Worm (Caenorhabditis elegans) whole organism, midembryonic: Measurements from ENCODE around the gene set-16.
A peak's percentile ranks its signal among the peaks of the same experiment; 100 is the strongest.

Experiments
- T22C8.4 ChIP-seq: fragments of 200-800 bp; sonication (Bioruptor generic); IDR thresholded peaks from 2 replicates; pipeline ENCODE4 v1.3.6; 2022; ENCODE audit warnings: missing genetic modification characterization, missing compliant biosample characterization
- cog-1 ChIP-seq: sonication (generic microtip); optimal IDR thresholded peaks from 2 replicates; lab custom pipeline; 2016; ENCODE audit warnings: missing genetic modification characterization, missing compliant biosample characterization
- flt-1 ChIP-seq: fragments of 200-800 bp; sonication (Bioruptor generic); IDR thresholded peaks from 2 replicates; pipeline ENCODE4 v1.3.6; 2022; ENCODE audit warnings: missing genetic modification characterization, missing compliant biosample characterization
- klf-2 ChIP-seq: fragments of 200-800 bp; sonication (Bioruptor generic); conservative IDR thresholded peaks from 2 replicates; pipeline ENCODE4 v1.3.6; 2022; ENCODE audit warnings: missing genetic modification reagents, missing genetic modification characterization, missing compliant biosample characterization
- med-1 ChIP-seq: sonication (generic microtip); optimal IDR thresholded peaks from 2 replicates; lab custom pipeline; 2017; ENCODE audit warnings: missing genetic modification characterization, mild to moderate bottlenecking, missing compliant biosample characterization, antibody characterized with exemption, missing genetic modification reagents; ENCODE audit not compliant: insufficient read depth
- ref-1 ChIP-seq: fragments of 200-800 bp; sonication (Bioruptor generic); conservative IDR thresholded peaks from 2 replicates; pipeline ENCODE4 v1.3.6; 2022; ENCODE audit warnings: missing genetic modification reagents, missing genetic modification characterization, missing compliant biosample characterization
- tab-1 ChIP-seq: fragments of 200-800 bp; sonication (Bioruptor generic); IDR thresholded peaks from 2 replicates; pipeline ENCODE4 v1.3.6; 2022; ENCODE audit warnings: missing genetic modification characterization, missing compliant biosample characterization
- ztf-23 ChIP-seq: fragments of 200-800 bp; sonication (Bioruptor generic); IDR thresholded peaks from 2 replicates; pipeline ENCODE4 v1.3.6; 2022; ENCODE audit warnings: missing genetic modification reagents, missing genetic modification characterization, missing compliant biosample characterization
- ztf-29 ChIP-seq: fragments of 200-800 bp; sonication (Bioruptor generic); IDR thresholded peaks from 2 replicates; pipeline ENCODE4 v1.3.6; 2022; ENCODE audit warnings: missing genetic modification reagents, missing genetic modification characterization, missing compliant biosample characterization

Gene set-16

ce11 chrIII:13642776-13643175, 940 bp upstream of the set-16 start:
- TF ChIP-seq ref-1 (GFP tag; lab: Robert Waterston, UW): no peak
- TF ChIP-seq cog-1: no peak
- no peak for TF ChIP-seq flt-1 (GFP tag; lab: Robert Waterston, UW)
- no peak for TF ChIP-seq klf-2 (GFP tag; lab: Robert Waterston, UW)
- TF ChIP-seq ztf-29 (GFP tag; lab: Robert Waterston, UW): no peak
- no peak for TF ChIP-seq T22C8.4 (GFP tag; lab: Robert Waterston, UW)
- TF ChIP-seq med-1: no peak
- no peak for TF ChIP-seq tab-1 (GFP tag; lab: Robert Waterston, UW)
- TF ChIP-seq ztf-23 (GFP tag; lab: Robert Waterston, UW): no peak

- TF ChIP-seq klf-2 (GFP tag; lab: Robert Waterston, UW): no peak
- TF ChIP-seq flt-1 (GFP tag; lab: Robert Waterston, UW): 0 out of 2 replicates have a peak, but pooled peaks have one; percentile 18
These were observed 563 bp downstream of the set-16 start for ce11 chrIII:13644279-13644678.

DNA sequence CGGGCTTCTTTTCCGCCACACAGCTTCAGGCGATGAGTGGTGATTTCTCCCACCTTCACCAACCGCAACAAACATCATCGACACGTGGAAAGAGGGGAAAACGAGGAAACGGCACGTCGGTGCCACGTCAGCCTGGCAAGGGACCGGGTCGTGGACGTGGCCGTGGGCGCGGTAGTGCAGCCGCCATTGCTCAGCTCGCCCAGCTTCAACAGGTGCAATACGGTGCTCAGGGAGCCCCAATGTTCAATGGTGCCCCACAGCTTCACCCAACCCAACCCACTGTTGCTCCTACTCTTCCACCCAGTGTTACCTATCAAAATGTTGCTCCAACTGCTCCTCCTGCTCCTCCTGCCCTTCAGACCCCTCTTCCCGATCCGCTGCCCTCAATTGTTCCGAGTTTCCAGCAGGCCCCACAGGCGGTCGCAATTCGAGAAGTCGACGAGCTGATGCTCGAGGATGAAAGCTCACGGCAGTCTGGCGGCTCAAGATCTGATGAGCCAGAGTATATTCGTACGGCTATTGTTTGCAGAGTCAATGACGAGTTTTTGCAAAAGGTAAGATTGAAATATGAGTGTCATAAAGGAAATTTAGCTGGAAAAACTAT, 2.3 kb downstream of the set-16 start:
- TF ChIP-seq flt-1 (GFP tag; lab: Robert Waterston, UW) (peak; percentile 48; the same call in 1 of the 2 replicates), tab-1 (GFP tag; lab: Robert Waterston, UW) (no peak)

ce11 chrIII:13648540-13648939, 4.8 kb downstream of the set-16 start:
- TF ChIP-seq klf-2 (GFP tag; lab: Robert Waterston, UW) (no peak), tab-1 (GFP tag; lab: Robert Waterston, UW) (no peak), ref-1 (GFP tag; lab: Robert Waterston, UW) (no peak), T22C8.4 (GFP tag; lab: Robert Waterston, UW) (no peak), cog-1 (no peak), med-1 (no peak)

DNA sequence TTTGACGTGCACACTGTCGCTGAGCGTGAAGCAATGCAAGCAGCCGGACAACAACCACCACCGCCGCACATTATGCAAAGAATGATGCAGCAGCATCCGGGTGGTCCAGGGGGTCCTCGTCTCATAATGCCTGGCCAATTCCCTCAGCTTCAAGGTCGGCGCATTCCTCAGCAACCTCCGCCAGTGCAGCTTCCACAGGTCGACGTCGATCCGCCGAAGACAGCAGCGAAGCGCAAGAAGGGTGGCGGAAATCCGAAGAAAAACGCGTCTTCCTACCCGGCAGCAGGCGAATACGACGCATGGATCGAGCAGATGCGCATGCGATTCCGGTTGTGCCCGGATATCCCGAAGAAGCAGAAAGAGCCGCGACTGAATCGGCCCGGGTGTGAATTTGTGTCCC, 7.7 kb downstream of the set-16 start:
- TF ChIP-seq ztf-23 (GFP tag; lab: Robert Waterston, UW) (0 out of 2 replicates have a peak, but pooled peaks have one; percentile 43), klf-2 (GFP tag; lab: Robert Waterston, UW) (no peak)

ce11 chrIII:13652010-13652409, 8.3 kb downstream of the set-16 start:
- no peak for TF ChIP-seq med-1
- no peak for TF ChIP-seq T22C8.4 (GFP tag; lab: Robert Waterston, UW)
- TF ChIP-seq flt-1 (GFP tag; lab: Robert Waterston, UW): no peak
- TF ChIP-seq klf-2 (GFP tag; lab: Robert Waterston, UW): no peak
- TF ChIP-seq ref-1 (GFP tag; lab: Robert Waterston, UW): no peak
- TF ChIP-seq cog-1: no peak
- no peak for TF ChIP-seq tab-1 (GFP tag; lab: Robert Waterston, UW)
- TF ChIP-seq ztf-23 (GFP tag; lab: Robert Waterston, UW): no peak
- TF ChIP-seq ztf-29 (GFP tag; lab: Robert Waterston, UW): no peak

DNA sequence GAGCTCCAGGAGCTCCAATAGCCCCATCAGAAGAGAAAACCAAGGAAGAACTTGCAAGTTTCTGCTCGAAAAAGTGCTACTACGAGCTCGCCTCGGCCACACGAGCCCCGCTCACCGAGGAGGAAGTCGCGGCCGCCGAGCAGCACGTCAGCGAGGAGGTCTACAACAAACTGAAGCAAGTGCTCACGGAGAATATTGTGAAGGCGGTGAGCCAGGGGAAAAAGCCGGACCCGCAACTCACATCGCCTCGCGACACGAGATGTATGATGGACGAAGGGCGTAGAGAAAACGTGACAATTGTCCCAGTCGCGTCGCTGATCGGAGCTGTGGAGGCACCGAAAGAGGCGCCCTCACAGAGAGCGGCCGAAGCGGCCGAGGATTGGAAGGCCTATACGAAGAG, 9.0 kb downstream of the set-16 start:
- TF ChIP-seq klf-2 (GFP tag; lab: Robert Waterston, UW) (no peak), cog-1 (no peak), ztf-29 (GFP tag; lab: Robert Waterston, UW) (no peak), tab-1 (GFP tag; lab: Robert Waterston, UW) (no peak), ref-1 (GFP tag; lab: Robert Waterston, UW) (no peak), med-1 (no peak), flt-1 (GFP tag; lab: Robert Waterston, UW) (no peak), ztf-23 (GFP tag; lab: Robert Waterston, UW) (no peak), T22C8.4 (GFP tag; lab: Robert Waterston, UW) (no peak)

ce11 chrIII:13654950-13655349, 11.2 kb downstream of the set-16 start:
- TF ChIP-seq tab-1 (GFP tag; lab: Robert Waterston, UW) (no peak), flt-1 (GFP tag; lab: Robert Waterston, UW) (no peak), ztf-29 (GFP tag; lab: Robert Waterston, UW) (no peak), klf-2 (GFP tag; lab: Robert Waterston, UW) (no peak), med-1 (no peak), cog-1 (no peak), T22C8.4 (GFP tag; lab: Robert Waterston, UW) (no peak), ztf-23 (GFP tag; lab: Robert Waterston, UW) (no peak), ref-1 (GFP tag; lab: Robert Waterston, UW) (no peak)

- TF ChIP-seq tab-1 (GFP tag; lab: Robert Waterston, UW): no peak
- no peak for TF ChIP-seq T22C8.4 (GFP tag; lab: Robert Waterston, UW)
- TF ChIP-seq cog-1: no peak
- TF ChIP-seq ztf-29 (GFP tag; lab: Robert Waterston, UW): no peak
- no peak for TF ChIP-seq ref-1 (GFP tag; lab: Robert Waterston, UW)
- TF ChIP-seq klf-2 (GFP tag; lab: Robert Waterston, UW): no peak
These were observed 13.0 kb downstream of the set-16 start for ce11 chrIII:13656680-13657079.

ce11 chrIII:13657975-13658374, 14.3 kb downstream of the set-16 start:
- TF ChIP-seq ztf-23 (GFP tag; lab: Robert Waterston, UW) (no peak), T22C8.4 (GFP tag; lab: Robert Waterston, UW) (no peak), ref-1 (GFP tag; lab: Robert Waterston, UW) (no peak), ztf-29 (GFP tag; lab: Robert Waterston, UW) (no peak), flt-1 (GFP tag; lab: Robert Waterston, UW) (no peak), med-1 (no peak), tab-1 (GFP tag; lab: Robert Waterston, UW) (no peak), cog-1 (no peak), klf-2 (GFP tag; lab: Robert Waterston, UW) (no peak)
